Worm (Caenorhabditis elegans): ENCODE results near the gene F02H6.2.

ce11 chrIV:14227138-14227537, 30.9 kb downstream of the F02H6.2 start:
- TF ChIP-seq mep-1 (tag; optimal IDR thresholded peaks at IDR 0.05) (no peak), pha-4 (tag; optimal IDR thresholded peaks at IDR 0.05) (no peak), flh-1 (GFP tag; optimal IDR thresholded peaks at IDR 0.05) (no peak), ztf-11 (tag; optimal IDR thresholded peaks at IDR 0.05) (no peak), unc-62 (GFP tag; optimal IDR thresholded peaks at IDR 0.05) (no peak), elt-3 (tag; optimal IDR thresholded peaks at IDR 0.05) (no peak)

Measured in whole organism, mixed stage, embryonic.